Fruit fly (Drosophila melanogaster): ENCODE data around the gene dgt6.

dm6 chr3R:29112398-29113150 lies 18.2 kb downstream of the dgt6 start, which contains the start of the genes alpha-Man-Ib and Pdhb:
- TF ChIP-seq psq (optimal IDR thresholded peaks at IDR 0.05) (no peak), h (optimal IDR thresholded peaks at IDR 0.05) (no peak), Myc (optimal IDR thresholded peaks at IDR 0.05) (no peak), insv (optimal IDR thresholded peaks at IDR 0.05) (no peak), Sin3A (optimal IDR thresholded peaks at IDR 0.05) (no peak)

All from Kc167 (cell line).